Worm (Caenorhabditis elegans) whole organism, L1 larva: Measurements from ENCODE around the gene F36H1.3.

Experiments
- aly-2 ChIP-seq: fragments of 150-350 bp; optimal IDR thresholded peaks from 2 replicates; lab custom pipeline; 2014; ENCODE audit warnings: missing biosample characterization, missing genetic modification characterization
- ama-1 ChIP-seq: fragments of 150-350 bp; optimal IDR thresholded peaks from 2 replicates; lab custom pipeline; 2014
- nhr-12 ChIP-seq: sonication (generic microtip); optimal IDR thresholded peaks from 2 replicates; lab custom pipeline; 2017; ENCODE audit warnings: missing biosample characterization, missing genetic modification characterization
- pag-3 ChIP-seq: sonication (generic microtip); optimal IDR thresholded peaks from 2 replicates; lab custom pipeline; 2017; ENCODE audit warnings: missing genetic modification characterization, mild to moderate bottlenecking, missing compliant biosample characterization, antibody characterized with exemption, borderline replicate concordance; ENCODE audit not compliant: insufficient read depth
- pqm-1 ChIP-seq: sonication (generic microtip); optimal IDR thresholded peaks from 3 replicates; lab custom pipeline; 2017; ENCODE audit warnings: missing biosample characterization, missing genetic modification characterization
- tbx-2 ChIP-seq: sonication (generic microtip); optimal IDR thresholded peaks from 2 replicates; lab custom pipeline; 2016; ENCODE audit warnings: missing genetic modification characterization, missing compliant biosample characterization
- unc-30 ChIP-seq: sonication (generic microtip); optimal IDR thresholded peaks from 2 replicates; lab custom pipeline; 2017; ENCODE audit warnings: missing biosample characterization, missing genetic modification characterization

ce11 chrIV:11078482-11078881, 28.6 kb downstream of the F36H1.3 start, which contains the start of gene Y5F2A.4:
- TF ChIP-seq nhr-12 (tag; lab: Kevin White, UChicago) (no peak), unc-30 (tag; lab: Kevin White, UChicago) (no peak), tbx-2 (tag; lab: Kevin White, UChicago) (no peak), ama-1 (lab: Kevin White, UChicago) (no peak), aly-2 (no peak), pag-3 (no peak), pqm-1 (tag; lab: Kevin White, UChicago) (no peak)
